Fruit fly (Drosophila melanogaster) whole organism, wandering third instar larva: ENCODE results near the gene CG13917.

ENCODE experiments used
- Abd-B ChIP-seq: fragments of >200 bp; optimal IDR thresholded peaks from 2 replicates; lab custom pipeline; 2017; ENCODE audit warnings: missing biosample characterization, missing genetic modification characterization
- CG32264 ChIP-seq: fragments of 200-800 bp; sonication (Bioruptor generic); optimal IDR thresholded peaks from 2 replicates; lab custom pipeline; 2016; ENCODE audit warnings: missing biosample characterization, missing genetic modification characterization
- CG9705 ChIP-seq: fragments of 200-800 bp; sonication (Bioruptor generic); optimal IDR thresholded peaks from 2 replicates; lab custom pipeline; 2018; ENCODE audit warnings: missing biosample characterization, mild to moderate bottlenecking, missing genetic modification characterization
- CrebA ChIP-seq: fragments of 200-800 bp; sonication (Bioruptor generic); optimal IDR thresholded peaks from 2 replicates; lab custom pipeline; 2016; ENCODE audit warnings: missing biosample characterization, mild to moderate bottlenecking, missing genetic modification characterization, borderline replicate concordance
- Dfd ChIP-seq: fragments of >200 bp; optimal IDR thresholded peaks from 2 replicates; lab custom pipeline; 2017; ENCODE audit warnings: missing biosample characterization, missing genetic modification characterization
- Dif ChIP-seq: fragments of 200-275, 200-300 bp; sonication (Bioruptor generic); optimal IDR thresholded peaks from 2 replicates; lab custom pipeline; 2018; ENCODE audit warnings: missing biosample characterization, missing genetic modification characterization; ENCODE audit not compliant: partially characterized antibody
- HLH106 ChIP-seq: fragments of 200-800 bp; optimal IDR thresholded peaks from 3 replicates; lab custom pipeline; 2019; ENCODE audit warnings: missing biosample characterization, mild to moderate bottlenecking, missing genetic modification characterization, moderate library complexity
- Hnf4 ChIP-seq: fragments of 200-800 bp; sonication (Bioruptor generic); optimal IDR thresholded peaks from 2 replicates; lab custom pipeline; 2016; ENCODE audit warnings: missing biosample characterization, mild to moderate bottlenecking, missing genetic modification characterization
- Hr78 ChIP-seq: fragments of >200 bp; optimal IDR thresholded peaks from 2 replicates; lab custom pipeline; 2017; ENCODE audit warnings: missing biosample characterization, missing genetic modification characterization
- Hr83 ChIP-seq: fragments of 200-300 bp; sonication (Bioruptor generic); optimal IDR thresholded peaks from 2 replicates; lab custom pipeline; 2016; ENCODE audit warnings: missing biosample characterization, mild to moderate bottlenecking, missing genetic modification characterization, moderate library complexity; ENCODE audit not compliant: poor library complexity, severe bottlenecking
- Jra ChIP-seq: sonication (Bioruptor generic); optimal IDR thresholded peaks from 2 replicates; lab custom pipeline; 2016; ENCODE audit warnings: missing biosample characterization, missing genetic modification characterization
- Mio ChIP-seq: sonication (Bioruptor generic); optimal IDR thresholded peaks from 2 replicates; lab custom pipeline; 2016; ENCODE audit warnings: missing biosample characterization, missing genetic modification characterization
- Myc ChIP-seq: fragments of >200 bp; optimal IDR thresholded peaks from 2 replicates; lab custom pipeline; 2017
- N ChIP-seq: fragments of >200 bp; optimal IDR thresholded peaks from 2 replicates; lab custom pipeline; 2018; ENCODE audit warnings: missing biosample characterization, missing external identifiers, missing genetic modification characterization
- OdsH ChIP-seq: fragments of 200-800 bp; sonication (Bioruptor generic); optimal IDR thresholded peaks from 2 replicates; lab custom pipeline; 2016; ENCODE audit warnings: missing biosample characterization, mild to moderate bottlenecking, missing genetic modification characterization
- Rel ChIP-seq, 2 experiments: fragments of 200-800 bp; sonication (Bioruptor generic) in 1 of 2; optimal IDR thresholded peaks; 2 replicates in 1 of 2; 3 replicates in 1 of 2; lab custom pipeline; 2016 to 2019; ENCODE audit warnings: mild to moderate bottlenecking in 2 of 2, missing biosample characterization in 2 of 2, missing genetic modification characterization in 2 of 2, moderate library complexity in 1 of 2
- Sp1 ChIP-seq: fragments of 200-800 bp; sonication (Bioruptor generic); optimal IDR thresholded peaks from 3 replicates; lab custom pipeline; 2019; ENCODE audit warnings: missing biosample characterization, mild to moderate bottlenecking, missing genetic modification characterization, moderate library complexity
- Vsx2 ChIP-seq: fragments of 200-300, 225-300 bp; sonication (Bioruptor generic); optimal IDR thresholded peaks from 2 replicates; lab custom pipeline; 2018; ENCODE audit warnings: missing biosample characterization, missing genetic modification characterization; ENCODE audit not compliant: partially characterized antibody
- br ChIP-seq: fragments of 200-800 bp; sonication (Bioruptor generic); optimal IDR thresholded peaks from 2 replicates; lab custom pipeline; 2016; ENCODE audit warnings: missing biosample characterization, missing genetic modification characterization
- brk ChIP-seq: fragments of 200-800 bp; sonication (Bioruptor generic); optimal IDR thresholded peaks from 2 replicates; lab custom pipeline; 2016; ENCODE audit warnings: missing biosample characterization, mild to moderate bottlenecking, missing genetic modification characterization
- dl ChIP-seq, 2 experiments: fragments of 175-275, 200-275 bp in 1 of 2; fragments of 200-275 bp in 1 of 2; sonication (Bioruptor generic); optimal IDR thresholded peaks; lab custom pipeline; 2018; ENCODE audit warnings: mild to moderate bottlenecking in 2 of 2, missing biosample characterization in 2 of 2, missing genetic modification characterization in 2 of 2, moderate library complexity in 2 of 2; ENCODE audit not compliant: partially characterized antibody in 2 of 2, insufficient read depth in 1 of 2
- dmrt93B ChIP-seq: fragments of 200-800 bp; sonication (Bioruptor generic); optimal IDR thresholded peaks from 2 replicates; lab custom pipeline; 2018; ENCODE audit warnings: missing biosample characterization, mild to moderate bottlenecking, missing genetic modification characterization
- dsf ChIP-seq: sonication (Bioruptor generic); optimal IDR thresholded peaks from 2 replicates; lab custom pipeline; 2016; ENCODE audit warnings: missing biosample characterization, missing genetic modification characterization, borderline replicate concordance
- ey ChIP-seq: fragments of 200-800 bp; sonication (Bioruptor generic); optimal IDR thresholded peaks from 2 replicates; lab custom pipeline; 2016; ENCODE audit warnings: missing biosample characterization, missing genetic modification characterization
- foxo ChIP-seq, 2 experiments: fragments of 200-800 bp; sonication (Bioruptor generic); optimal IDR thresholded peaks; 2 replicates in 1 of 2; 3 replicates in 1 of 2; lab custom pipeline; 2016 to 2017; ENCODE audit warnings: missing biosample characterization in 2 of 2, missing genetic modification characterization in 2 of 2
- fru ChIP-seq: fragments of 200-800 bp; sonication (Bioruptor generic); optimal IDR thresholded peaks from 3 replicates; lab custom pipeline; 2016; ENCODE audit warnings: missing biosample characterization, mild to moderate bottlenecking, missing genetic modification characterization
- h ChIP-seq: fragments of 200-800 bp; sonication (Bioruptor generic); optimal IDR thresholded peaks from 3 replicates; lab custom pipeline; 2016; ENCODE audit warnings: missing biosample characterization, mild to moderate bottlenecking, missing genetic modification characterization
- jim ChIP-seq: fragments of 175-275, 200-325 bp; sonication (Bioruptor generic); optimal IDR thresholded peaks from 2 replicates; lab custom pipeline; 2016; ENCODE audit warnings: missing biosample characterization, mild to moderate bottlenecking, missing genetic modification characterization
- lola ChIP-seq: fragments of >200 bp; optimal IDR thresholded peaks from 2 replicates; lab custom pipeline; 2017; ENCODE audit warnings: missing biosample characterization, missing genetic modification characterization
- pan ChIP-seq: fragments of >200 bp; optimal IDR thresholded peaks from 2 replicates; lab custom pipeline; 2017
- psq ChIP-seq: fragments of 200-800 bp; sonication (Bioruptor generic); optimal IDR thresholded peaks from 3 replicates; lab custom pipeline; 2017; ENCODE audit warnings: missing biosample characterization, mild to moderate bottlenecking, missing genetic modification characterization, moderate library complexity
- rgr ChIP-seq: fragments of 200-800 bp; sonication (Bioruptor generic); optimal IDR thresholded peaks from 3 replicates; lab custom pipeline; 2016; ENCODE audit warnings: missing biosample characterization, mild to moderate bottlenecking, missing genetic modification characterization
- sage ChIP-seq: fragments of 200-800 bp; sonication (Bioruptor generic); optimal IDR thresholded peaks from 2 replicates; lab custom pipeline; 2016; ENCODE audit warnings: missing biosample characterization, mild to moderate bottlenecking, missing genetic modification characterization
- sv ChIP-seq: fragments of 200-800 bp; sonication (Bioruptor generic); optimal IDR thresholded peaks from 3 replicates; lab custom pipeline; 2016; ENCODE audit warnings: missing biosample characterization, missing genetic modification characterization
- tai ChIP-seq: sonication (Bioruptor generic); optimal IDR thresholded peaks from 2 replicates; lab custom pipeline; 2016; ENCODE audit warnings: missing biosample characterization, missing genetic modification characterization
- usp ChIP-seq: fragments of >200 bp; optimal IDR thresholded peaks from 2 replicates; lab custom pipeline; 2017; ENCODE audit warnings: missing biosample characterization, missing genetic modification characterization
- woc ChIP-seq: sonication (Bioruptor generic); optimal IDR thresholded peaks from 2 replicates; lab custom pipeline; 2016; ENCODE audit warnings: missing biosample characterization, mild to moderate bottlenecking, missing genetic modification characterization

CG13917 gene

DNA sequence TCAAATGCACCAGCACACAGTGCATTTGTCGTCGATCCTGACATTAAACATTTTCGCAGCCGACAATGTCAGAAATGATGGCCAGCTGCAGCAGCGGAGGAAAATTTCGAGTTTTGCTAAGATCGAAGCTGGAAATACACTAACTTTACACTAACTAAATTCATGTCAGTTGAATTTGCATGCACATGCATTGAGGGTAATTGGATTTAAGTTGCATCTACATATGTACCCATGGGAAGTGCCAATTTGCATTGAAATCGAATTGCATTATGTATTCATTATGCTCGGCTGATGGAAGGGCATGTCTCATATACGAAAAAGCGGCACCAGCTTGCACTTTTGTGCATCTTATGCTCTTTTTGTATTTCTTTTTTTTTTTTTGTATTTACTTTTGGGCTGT is 8.3 kb downstream of the CG13917 start (continued):
- TF ChIP-seq CG32264 (GFP tag; lab: Kevin White, UChicago) (peak; percentile 71), Rel (GFP tag; optimal IDR thresholded peaks at IDR 0.05; lab: Kevin White, UChicago) (no peak), Rel (tag; optimal IDR thresholded peaks at IDR 0.05; lab: Kevin White, UChicago) (no peak), sage (GFP tag; lab: Kevin White, UChicago) (peak; percentile 60), fru (no peak), dl (GFP tag; optimal IDR thresholded peaks at IDR 0.05; lab: Kevin White, UChicago; ENCODE audit: insufficient read depth in 1 of 2, partially characterized antibody in 2 of 2) (no peak), N (no peak), CG9705 (peak; percentile 30)
- TF ChIP-seq, all 38 proteins: peak for 11

DNA sequence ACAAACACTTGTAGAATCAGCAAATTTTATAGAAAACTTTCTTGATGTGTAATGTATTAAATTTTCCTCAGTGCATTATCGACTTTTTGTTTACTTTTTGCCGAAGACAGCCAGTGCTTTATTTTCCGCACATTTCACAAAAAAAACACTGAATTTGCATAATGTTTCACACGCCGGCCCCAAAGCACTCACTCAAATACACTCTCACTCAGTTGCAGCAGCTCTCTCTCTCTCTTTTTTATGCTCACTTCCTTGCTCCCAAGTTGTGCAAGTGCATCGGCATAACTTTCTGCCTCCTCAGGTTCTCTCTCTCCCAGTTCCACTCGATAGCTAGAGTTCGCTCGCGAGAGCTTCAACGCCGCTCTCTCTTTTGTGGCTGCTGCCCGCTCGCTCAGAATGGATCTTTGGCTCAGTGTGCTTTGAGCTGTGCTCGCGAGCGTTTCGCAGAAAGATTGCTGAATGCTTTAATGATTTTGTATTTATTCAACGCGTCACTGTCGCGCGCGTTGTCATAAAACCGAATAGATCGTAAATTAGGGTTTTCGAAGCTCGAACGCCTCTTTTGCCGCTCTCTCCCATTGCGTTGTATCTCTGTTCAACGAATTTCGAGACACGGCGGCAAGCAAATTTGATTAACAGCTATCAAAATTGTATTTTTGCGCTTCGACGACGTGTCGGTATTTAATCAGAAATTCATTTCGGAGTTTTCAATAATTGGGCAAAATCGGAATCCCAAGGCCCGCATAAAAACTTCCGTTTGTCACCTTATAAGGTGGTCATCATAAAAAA is 10.0 kb downstream of the CG13917 start:
- TF ChIP-seq dl (GFP tag; optimal IDR thresholded peaks at IDR 0.05; lab: Kevin White, UChicago; ENCODE audit: insufficient read depth in 1 of 2, partially characterized antibody in 2 of 2) = peak; percentile 96 to 98
- TF ChIP-seq sage (GFP tag; lab: Kevin White, UChicago) = peak; percentile 74
- TF ChIP-seq psq (GFP tag; lab: Kevin White, UChicago) = peak; percentile 41
- no peak for TF ChIP-seq dsf (GFP tag; lab: Kevin White, UChicago)
- TF ChIP-seq woc (GFP tag; lab: Kevin White, UChicago) = no peak
- TF ChIP-seq br (GFP tag; lab: Kevin White, UChicago) = peak; percentile 49
- TF ChIP-seq pan = no peak
- TF ChIP-seq Hnf4 = peak; percentile 35
- peak; percentile 64 for TF ChIP-seq Rel (GFP tag; optimal IDR thresholded peaks at IDR 0.05; lab: Kevin White, UChicago)
- TF ChIP-seq Rel (tag; optimal IDR thresholded peaks at IDR 0.05; lab: Kevin White, UChicago) = peak; percentile 10
- no peak for TF ChIP-seq sv (GFP tag; lab: Kevin White, UChicago)
- peak; percentile 82 for TF ChIP-seq Hr83 (GFP tag; lab: Kevin White, UChicago)
- peak; percentile 86 for TF ChIP-seq CrebA (GFP tag; lab: Kevin White, UChicago)
- TF ChIP-seq h = peak; percentile 90
- peak in 1 of 2 experiments; percentile 48 for TF ChIP-seq foxo (GFP tag; optimal IDR thresholded peaks at IDR 0.05; lab: Kevin White, UChicago)
- peak; percentile 44 for TF ChIP-seq rgr (GFP tag; lab: Kevin White, UChicago)
- TF ChIP-seq Sp1 (GFP tag; lab: Kevin White, UChicago) = peak; percentile 37
- peak; percentile 99 for TF ChIP-seq Dif (GFP tag; lab: Kevin White, UChicago)
- peak; percentile 45 for TF ChIP-seq CG32264 (GFP tag; lab: Kevin White, UChicago)
- TF ChIP-seq fru = peak; percentile 48
- peak; percentile 76 for TF ChIP-seq Jra (GFP tag; lab: Kevin White, UChicago)
- peak; percentile 95 for TF ChIP-seq Vsx2 (GFP tag; lab: Kevin White, UChicago)
- peak; percentile 42 for TF ChIP-seq brk (GFP tag; lab: Kevin White, UChicago)
- no peak for TF ChIP-seq N
- TF ChIP-seq Myc (lab: Kevin White, UChicago) = no peak
- no peak for TF ChIP-seq Dfd
- no peak for TF ChIP-seq Abd-B (GFP tag; lab: Kevin White, UChicago)
- TF ChIP-seq, all 38 proteins: peak for 18

DNA sequence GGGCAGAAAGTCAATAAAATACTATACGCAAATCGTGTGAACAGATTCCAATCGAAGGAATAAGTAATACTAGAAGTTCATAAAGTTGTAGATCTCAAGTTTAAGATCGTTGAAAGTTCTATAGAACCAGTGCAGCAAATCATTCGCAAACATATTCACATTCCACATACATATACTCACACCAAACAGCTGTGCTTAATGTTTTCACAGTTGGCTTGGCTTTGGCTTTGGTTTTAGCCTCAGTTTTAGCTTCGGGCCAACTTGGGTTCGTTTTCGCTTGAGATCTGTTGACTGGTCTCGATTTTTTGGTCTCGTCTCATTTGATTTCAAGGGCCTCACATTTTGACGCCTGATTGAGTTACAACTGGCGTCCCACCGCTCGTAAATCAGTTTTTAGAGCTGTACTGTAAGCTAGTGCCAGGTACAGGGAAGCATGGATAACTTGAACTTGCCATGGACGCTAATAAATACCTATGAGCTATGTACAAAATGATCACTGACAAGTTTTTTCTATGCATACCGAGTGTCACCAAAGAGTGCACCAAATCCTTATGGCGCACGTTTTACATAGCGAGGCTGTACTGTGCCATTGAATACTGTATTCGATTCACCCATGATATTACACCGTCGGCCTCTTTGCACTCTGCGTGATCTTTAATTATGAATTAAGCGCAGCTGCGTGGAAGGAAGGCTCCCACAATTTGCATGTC is 10.8 kb downstream of the CG13917 start:
- TF ChIP-seq Jra (GFP tag; lab: Kevin White, UChicago) (no peak), rgr (GFP tag; lab: Kevin White, UChicago) (peak; percentile 69), Hr78 (GFP tag; lab: Kevin White, UChicago) (no peak), dmrt93B (GFP tag; lab: Kevin White, UChicago) (peak; percentile 46), Rel (GFP tag; optimal IDR thresholded peaks at IDR 0.05; lab: Kevin White, UChicago) (no peak), Rel (tag; optimal IDR thresholded peaks at IDR 0.05; lab: Kevin White, UChicago) (no peak), Dif (GFP tag; lab: Kevin White, UChicago) (no peak), CG9705 (peak; percentile 45), pan (no peak), foxo (GFP tag; optimal IDR thresholded peaks at IDR 0.05; lab: Kevin White, UChicago) (peak in 1 of 2 experiments; percentile 80), woc (GFP tag; lab: Kevin White, UChicago) (peak; percentile 14), N (no peak), Hnf4 (peak; percentile 59), sage (GFP tag; lab: Kevin White, UChicago) (no peak), CrebA (GFP tag; lab: Kevin White, UChicago) (no peak), Vsx2 (GFP tag; lab: Kevin White, UChicago) (no peak), fru (peak; percentile 67), usp (no peak), Mio (GFP tag; lab: Kevin White, UChicago) (no peak), lola (GFP tag; lab: Kevin White, UChicago) (no peak), HLH106 (tag; lab: Kevin White, UChicago) (peak; percentile 69), OdsH (peak; percentile 65), Myc (lab: Kevin White, UChicago) (no peak), dl (GFP tag; optimal IDR thresholded peaks at IDR 0.05; lab: Kevin White, UChicago; ENCODE audit: insufficient read depth in 1 of 2, partially characterized antibody in 2 of 2) (no peak), Sp1 (GFP tag; lab: Kevin White, UChicago) (peak; percentile 60), dsf (GFP tag; lab: Kevin White, UChicago) (no peak), br (GFP tag; lab: Kevin White, UChicago) (peak; percentile 66), sv (GFP tag; lab: Kevin White, UChicago) (peak; percentile 74), tai (GFP tag; lab: Kevin White, UChicago) (no peak), jim (GFP tag; lab: Kevin White, UChicago) (no peak), brk (GFP tag; lab: Kevin White, UChicago) (no peak), ey (GFP tag; lab: Kevin White, UChicago) (peak; percentile 70), Hr83 (GFP tag; lab: Kevin White, UChicago) (no peak), CG32264 (GFP tag; lab: Kevin White, UChicago) (no peak)
